Worm (Caenorhabditis elegans): ENCODE data around the gene C02F5.13.

- TF ChIP-seq egl-27 (tag; optimal IDR thresholded peaks at IDR 0.05) (no peak), zag-1 (tag; optimal IDR thresholded peaks at IDR 0.05) (no peak), snpc-4 (tag; optimal IDR thresholded peaks at IDR 0.05) (no peak), blmp-1 (tag; optimal IDR thresholded peaks at IDR 0.05; ENCODE audit: insufficient read depth) (no peak), ztf-11 (tag; optimal IDR thresholded peaks at IDR 0.05) (no peak), ama-1 (optimal IDR thresholded peaks at IDR 0.05) (no peak), aly-2 (tag; optimal IDR thresholded peaks at IDR 0.05) (no peak), R02D3.7 (tag; optimal IDR thresholded peaks at IDR 0.05) (no peak), lin-13 (GFP tag; optimal IDR thresholded peaks at IDR 0.05) (no peak), unc-55 (GFP tag; optimal IDR thresholded peaks at IDR 0.05) (no peak), lin-39 (tag; optimal IDR thresholded peaks at IDR 0.05) (no peak), ZK546.5 (tag; optimal IDR thresholded peaks at IDR 0.05) (no peak), sma-3 (GFP tag; optimal IDR thresholded peaks at IDR 0.05) (no peak)
These were observed 17.7 kb upstream of the C02F5.13 start for ce11 chrIII:8229480-8229879.

Data from whole organism, L2 larva.